Fruit fly (Drosophila melanogaster): ENCODE data around the gene CG5199.

CG5199 gene

DNA sequence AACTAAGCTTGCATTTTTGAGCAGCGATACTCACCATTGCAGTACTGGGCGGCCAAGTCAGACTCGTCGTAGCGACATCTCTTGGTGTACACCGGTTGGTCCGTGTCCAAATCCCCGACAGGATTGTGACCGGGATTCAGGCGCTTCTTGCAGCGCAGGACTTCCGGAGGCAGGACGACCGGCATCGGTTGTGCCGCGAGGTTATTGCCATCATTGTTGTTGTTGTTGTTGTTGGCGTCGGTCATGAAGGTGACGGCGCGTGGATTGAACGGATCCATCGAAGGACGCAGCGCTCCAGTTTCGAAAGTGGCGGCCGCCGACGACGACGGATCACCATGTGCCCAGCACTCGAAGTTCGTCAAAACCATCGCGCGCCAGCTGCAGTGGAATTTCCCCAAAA, 19.9 kb upstream of the CG5199 start (continued):
- no peak for TF ChIP-seq CG12391 (tag; optimal IDR thresholded peaks at IDR 0.05)
- no peak for TF ChIP-seq MBD-R2 (GFP tag; IDR thresholded peaks at IDR 0.05)
- no peak for TF ChIP-seq CG17802 (tag; optimal IDR thresholded peaks at IDR 0.05)
- no peak for TF ChIP-seq lbe (GFP tag; optimal IDR thresholded peaks at IDR 0.05)
- TF ChIP-seq BEAF-32 (GFP tag; optimal IDR thresholded peaks at IDR 0.05): no peak

- peak; percentile 79 for TF ChIP-seq Asciz (GFP tag; optimal IDR thresholded peaks at IDR 0.05)
- peak; percentile 69 for TF ChIP-seq CG17568 (GFP tag; optimal IDR thresholded peaks at IDR 0.05)
- TF ChIP-seq CG2678 (tag; optimal IDR thresholded peaks at IDR 0.05): peak; percentile 67
- TF ChIP-seq ranshi (GFP tag; IDR thresholded peaks at IDR 0.05): no peak
- no peak for TF ChIP-seq ato (GFP tag; IDR thresholded peaks at IDR 0.05; ENCODE audit: partially characterized antibody)
- no peak for TF ChIP-seq danr (GFP tag; IDR thresholded peaks at IDR 0.05)
- no peak for TF ChIP-seq aop (GFP tag; IDR thresholded peaks at IDR 0.05)
- peak; percentile 71 for TF ChIP-seq CG31365 (tag; optimal IDR thresholded peaks at IDR 0.05)
- TF ChIP-seq oc (tag; optimal IDR thresholded peaks at IDR 0.05): peak; percentile 58
- no peak for TF ChIP-seq Dref (GFP tag; IDR thresholded peaks at IDR 0.05)
- TF ChIP-seq knrl (GFP tag; IDR thresholded peaks at IDR 0.05; ENCODE audit: partially characterized antibody): no peak
- TF ChIP-seq CG14667 (GFP tag; IDR thresholded peaks at IDR 0.05): no peak
- TF ChIP-seq CkIIα-i1 (GFP tag; IDR thresholded peaks at IDR 0.05): no peak
- no peak for TF ChIP-seq Elba2 (GFP tag; optimal IDR thresholded peaks at IDR 0.05)
- TF ChIP-seq Neu2 (GFP tag; optimal IDR thresholded peaks at IDR 0.05; ENCODE audit: borderline replicate concordance): no peak
- TF ChIP-seq br (optimal IDR thresholded peaks at IDR 0.05): no peak
- no peak for TF ChIP-seq H15 (GFP tag; IDR thresholded peaks at IDR 0.05)
- TF ChIP-seq maf-S (GFP tag; optimal IDR thresholded peaks at IDR 0.05): peak; percentile 42
- TF ChIP-seq cwo (GFP tag; optimal IDR thresholded peaks at IDR 0.05): no peak
- TF ChIP-seq CG10543 (GFP tag; optimal IDR thresholded peaks at IDR 0.05): peak; percentile 43
- TF ChIP-seq CG8924 (tag; optimal IDR thresholded peaks at IDR 0.05): peak; percentile 41
- TF ChIP-seq CG1024 (GFP tag; IDR thresholded peaks at IDR 0.05): no peak
- TF ChIP-seq mam (GFP tag; optimal IDR thresholded peaks at IDR 0.05): peak; percentile 27
- TF ChIP-seq CG4424 (GFP tag; optimal IDR thresholded peaks at IDR 0.05): peak; percentile 7
- no peak; the same call in 1 of the 2 replicates for TF ChIP-seq CG3847 (GFP tag; IDR thresholded peaks at IDR 0.05)
- TF ChIP-seq Scr (GFP tag; IDR thresholded peaks at IDR 0.05; ENCODE audit: partially characterized antibody): no peak
- TF ChIP-seq dimm (GFP tag; IDR thresholded peaks at IDR 0.05): no peak
- no peak for TF ChIP-seq ttk (GFP tag; IDR thresholded peaks at IDR 0.05)
- TF ChIP-seq Ravus (GFP tag; IDR thresholded peaks at IDR 0.05): no peak
- TF ChIP-seq CG6272 (GFP tag; IDR thresholded peaks at IDR 0.05): no peak
- TF ChIP-seq Optix (GFP tag; IDR thresholded peaks at IDR 0.05): no peak
- TF ChIP-seq CG4617 (GFP tag; optimal IDR thresholded peaks at IDR 0.05; ENCODE audit: borderline replicate concordance): peak; percentile 15
- TF ChIP-seq E2f2 (GFP tag; IDR thresholded peaks at IDR 0.05): 0 out of 2 replicates have a peak, but pooled peaks have one; percentile 25
- no peak for TF ChIP-seq jing (GFP tag; optimal IDR thresholded peaks at IDR 0.05)
- TF ChIP-seq CG4730 (GFP tag; IDR thresholded peaks at IDR 0.05): no peak
- TF ChIP-seq Dfd (GFP tag; optimal IDR thresholded peaks at IDR 0.05): no peak
- peak; percentile 66 for TF ChIP-seq mirr (GFP tag; optimal IDR thresholded peaks at IDR 0.05)
- TF ChIP-seq Six4 (GFP tag; optimal IDR thresholded peaks at IDR 0.05): no peak
- no peak for TF ChIP-seq CG8478 (optimal IDR thresholded peaks at IDR 0.05)
- TF ChIP-seq chinmo (GFP tag; IDR thresholded peaks at IDR 0.05; ENCODE audit: partially characterized antibody): no peak
- no peak for TF ChIP-seq emc (GFP tag; optimal IDR thresholded peaks at IDR 0.05)
- peak; percentile 46 for TF ChIP-seq CG18764 (GFP tag; optimal IDR thresholded peaks at IDR 0.05)
- peak; percentile 54 for TF ChIP-seq TFAM (GFP tag; optimal IDR thresholded peaks at IDR 0.05)
- TF ChIP-seq en (GFP tag; optimal IDR thresholded peaks at IDR 0.05): peak; percentile 31
Measured at dm6 chr3L:20471499-20472313, 19.0 kb upstream of the CG5199 start.
